Worm (Caenorhabditis elegans) whole organism, L2 larva: ENCODE measurements around the gene C39B5.14.

Experiments used
- C34F6.9 ChIP-seq: fragments of 150-350 bp; optimal IDR thresholded peaks from 2 replicates; lab custom pipeline; 2014; ENCODE audit warnings: missing biosample characterization, missing genetic modification characterization
- Y55F3AM.14 ChIP-seq: fragments of 200-800 bp; sonication (Bioruptor generic); optimal IDR thresholded peaks from 2 replicates; lab custom pipeline; 2018; ENCODE audit warnings: mild to moderate bottlenecking, missing genetic modification characterization, missing compliant biosample characterization
- ZK546.5 ChIP-seq: sonication (generic microtip); optimal IDR thresholded peaks from 2 replicates; lab custom pipeline; 2017; ENCODE audit warnings: missing biosample characterization, missing genetic modification characterization
- alr-1 ChIP-seq: fragments of 150-350 bp; optimal IDR thresholded peaks from 2 replicates; lab custom pipeline; 2014; ENCODE audit warnings: missing biosample characterization, missing genetic modification characterization
- aly-2 ChIP-seq: fragments of 150-350 bp; optimal IDR thresholded peaks from 2 replicates; lab custom pipeline; 2014; ENCODE audit warnings: missing biosample characterization, missing genetic modification characterization
- ceh-82 ChIP-seq: fragments of 150-350 bp; optimal IDR thresholded peaks from 2 replicates; lab custom pipeline; 2014; ENCODE audit warnings: missing biosample characterization, missing genetic modification characterization
- crh-2 ChIP-seq: sonication (generic microtip); optimal IDR thresholded peaks from 2 replicates; lab custom pipeline; 2017; ENCODE audit warnings: missing biosample characterization, missing genetic modification characterization
- dmd-4 ChIP-seq: sonication (generic microtip); optimal IDR thresholded peaks from 2 replicates; lab custom pipeline; 2017; ENCODE audit warnings: missing biosample characterization, missing genetic modification characterization
- egl-27 ChIP-seq: sonication (generic microtip); optimal IDR thresholded peaks from 3 replicates; lab custom pipeline; 2017; ENCODE audit warnings: missing biosample characterization, missing genetic modification reagents, missing genetic modification characterization
- elt-1 ChIP-seq: fragments of 150-350 bp; optimal IDR thresholded peaks from 2 replicates; lab custom pipeline; 2014; ENCODE audit warnings: missing biosample characterization, missing genetic modification characterization
- elt-3 ChIP-seq: sonication (generic microtip); optimal IDR thresholded peaks from 2 replicates; lab custom pipeline; 2017; ENCODE audit warnings: missing biosample characterization, missing genetic modification characterization
- gmeb-1 ChIP-seq: fragments of 150-350 bp; optimal IDR thresholded peaks from 2 replicates; lab custom pipeline; 2014; ENCODE audit warnings: missing biosample characterization, missing genetic modification characterization
- lin-11 ChIP-seq: fragments of 150-350 bp; sonication (generic microtip); optimal IDR thresholded peaks from 2 replicates; lab custom pipeline; 2014; ENCODE audit warnings: missing biosample characterization, missing genetic modification characterization, inconsistent platforms, mixed read lengths
- lin-39 ChIP-seq: fragments of 150-350 bp; optimal IDR thresholded peaks from 2 replicates; lab custom pipeline; 2014; ENCODE audit warnings: missing biosample characterization, missing genetic modification reagents, missing genetic modification characterization
- lsy-2 ChIP-seq, 2 experiments: fragments of 150-350 bp in 1 of 2; sonication (generic microtip) in 1 of 2; optimal IDR thresholded peaks; 2 replicates each; lab custom pipeline; 2014 to 2017; ENCODE audit warnings: missing biosample characterization in 2 of 2, missing genetic modification characterization in 2 of 2
- mab-5 ChIP-seq: fragments of 150-350 bp; optimal IDR thresholded peaks from 2 replicates; lab custom pipeline; 2014; ENCODE audit warnings: missing biosample characterization, missing genetic modification characterization
- mdl-1 ChIP-seq, 2 experiments: fragments of 150-350 bp in 1 of 2; sonication (generic microtip) in 1 of 2; optimal IDR thresholded peaks; 2 replicates each; lab custom pipeline; 2017; ENCODE audit warnings: missing biosample characterization in 2 of 2, missing genetic modification characterization in 2 of 2
- nhr-11 ChIP-seq: fragments of 150-350 bp; optimal IDR thresholded peaks from 2 replicates; lab custom pipeline; 2014; ENCODE audit warnings: missing biosample characterization, missing genetic modification characterization
- nhr-12 ChIP-seq: fragments of 150-350 bp; optimal IDR thresholded peaks from 2 replicates; lab custom pipeline; 2014; ENCODE audit warnings: missing biosample characterization, missing genetic modification characterization
- nhr-129 ChIP-seq: fragments of 150-350 bp; optimal IDR thresholded peaks from 2 replicates; lab custom pipeline; 2014; ENCODE audit warnings: missing biosample characterization, missing genetic modification characterization
- nhr-21 ChIP-seq: fragments of 150-350 bp; optimal IDR thresholded peaks from 2 replicates; lab custom pipeline; 2014; ENCODE audit warnings: missing biosample characterization, missing genetic modification characterization
- nhr-23 ChIP-seq: fragments of 150-350 bp; optimal IDR thresholded peaks from 2 replicates; lab custom pipeline; 2014; ENCODE audit warnings: missing biosample characterization, missing genetic modification reagents, missing genetic modification characterization
- nhr-25 ChIP-seq: fragments of 150-350 bp; sonication (generic microtip); optimal IDR thresholded peaks from 3 replicates; lab custom pipeline; 2014; ENCODE audit warnings: missing biosample characterization, missing genetic modification characterization
- nhr-6 ChIP-seq: fragments of 150-350 bp; optimal IDR thresholded peaks from 2 replicates; lab custom pipeline; 2014; ENCODE audit warnings: missing biosample characterization, missing genetic modification characterization
- nhr-77 ChIP-seq: fragments of 150-350 bp; optimal IDR thresholded peaks from 2 replicates; lab custom pipeline; 2014; ENCODE audit warnings: missing biosample characterization, missing genetic modification characterization
- peb-1 ChIP-seq: fragments of 150-350 bp; optimal IDR thresholded peaks from 2 replicates; lab custom pipeline; 2014; ENCODE audit warnings: missing biosample characterization, missing genetic modification characterization
- sma-3 ChIP-seq: sonication (generic microtip); optimal IDR thresholded peaks from 2 replicates; lab custom pipeline; 2016; ENCODE audit warnings: missing genetic modification reagents, missing genetic modification characterization, missing compliant biosample characterization
- unc-39 ChIP-seq: fragments of 150-350 bp; optimal IDR thresholded peaks from 2 replicates; lab custom pipeline; 2014; ENCODE audit warnings: missing biosample characterization, missing genetic modification characterization
- unc-55 ChIP-seq: fragments of 150-350 bp; sonication (generic microtip); optimal IDR thresholded peaks from 3 replicates; lab custom pipeline; 2014; ENCODE audit warnings: missing biosample characterization, missing genetic modification reagents, missing genetic modification characterization
- unc-62 ChIP-seq: fragments of 150-350 bp; optimal IDR thresholded peaks from 2 replicates; lab custom pipeline; 2014; ENCODE audit warnings: missing biosample characterization, missing genetic modification reagents, missing genetic modification characterization
- zag-1 ChIP-seq: fragments of 150-350 bp; optimal IDR thresholded peaks from 2 replicates; lab custom pipeline; 2014; ENCODE audit warnings: missing biosample characterization, missing genetic modification characterization
- ztf-1 ChIP-seq: fragments of 200-800 bp; sonication (Bioruptor generic); conservative IDR thresholded peaks from 2 replicates; pipeline ENCODE4 v1.3.6; 2022; ENCODE audit warnings: missing genetic modification characterization, missing compliant biosample characterization
- ztf-11 ChIP-seq: sonication (generic microtip); optimal IDR thresholded peaks from 2 replicates; lab custom pipeline; 2017; ENCODE audit warnings: missing biosample characterization, missing genetic modification characterization

Gene C39B5.14

ce11 chrIII:2251348-2251747, 40.1 kb downstream of the C39B5.14 start, which contains the start of gene fbxa-7:
fbxa-7 (minus strand) TSS chrIII:2251448.
- TF ChIP-seq nhr-129 (no peak), nhr-12 (tag; lab: Kevin White, UChicago) (no peak), nhr-23 (tag; lab: Kevin White, UChicago) (no peak), ZK546.5 (tag; lab: Kevin White, UChicago) (no peak), dmd-4 (tag; lab: Kevin White, UChicago) (no peak), nhr-77 (no peak), lin-39 (tag; lab: Kevin White, UChicago) (no peak), elt-1 (no peak), elt-3 (no peak), nhr-6 (no peak)

- TF ChIP-seq aly-2 (tag; lab: Kevin White, UChicago) (no peak), elt-1 (no peak), nhr-25 (tag; lab: Kevin White, UChicago) (no peak), dmd-4 (tag; lab: Kevin White, UChicago) (no peak), gmeb-1 (tag; lab: Kevin White, UChicago) (no peak), nhr-129 (no peak), unc-62 (no peak), ztf-1 (GFP tag; lab: Robert Waterston, UW) (no peak)
These were observed 41.8 kb downstream of the C39B5.14 start, which contains the start of gene fbxa-73 for ce11 chrIII:2253027-2253499. fbxa-73 (plus strand) TSS chrIII:2253449.

DNA sequence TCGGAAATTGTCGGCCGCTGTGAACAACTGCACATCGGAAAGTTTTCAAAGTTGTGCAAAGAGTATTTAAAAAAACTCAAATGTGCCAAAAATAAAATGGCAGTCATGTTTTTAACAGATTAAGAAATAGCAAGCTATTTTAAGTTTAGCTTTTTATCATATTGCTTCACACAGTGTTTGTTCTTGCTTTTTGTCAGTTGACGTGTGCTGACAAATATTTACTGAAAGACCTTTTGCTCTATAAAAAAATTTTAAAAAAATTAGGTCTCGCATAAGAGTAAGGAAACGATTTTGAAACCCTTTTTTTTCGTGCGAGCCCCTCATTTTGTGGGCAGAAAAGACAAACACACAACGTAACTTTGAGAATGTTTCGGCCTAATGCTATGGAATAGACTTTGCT, 44.3 kb downstream of the C39B5.14 start, which contains the start of gene fbxa-71:
Gene fbxa-71 (plus strand): TSS at position 301 of the 400 bp plus-strand sequence.
- no peak for TF ChIP-seq nhr-129
- TF ChIP-seq crh-2 (tag; lab: Kevin White, UChicago) = no peak
- no peak for TF ChIP-seq elt-1
- TF ChIP-seq zag-1 (tag; lab: Kevin White, UChicago) = no peak
- no peak for TF ChIP-seq unc-39 (tag; lab: Kevin White, UChicago)
- no peak for TF ChIP-seq egl-27 (tag; lab: Kevin White, UChicago)
- TF ChIP-seq dmd-4 (tag; lab: Kevin White, UChicago) = no peak
- TF ChIP-seq ceh-82 (tag; lab: Kevin White, UChicago) = no peak
- no peak for TF ChIP-seq nhr-11 (tag; lab: Kevin White, UChicago)

ce11 chrIII:2258863-2259262, 47.6 kb downstream of the C39B5.14 start, which contains the start of gene fbxa-43:
fbxa-43 (minus strand) TSS chrIII:2258963.
- TF ChIP-seq nhr-12 (tag; lab: Kevin White, UChicago) (no peak), egl-27 (tag; lab: Kevin White, UChicago) (no peak), ztf-11 (tag; lab: Kevin White, UChicago) (no peak), elt-3 (no peak), unc-55 (GFP tag; lab: Kevin White, UChicago) (no peak), aly-2 (tag; lab: Kevin White, UChicago) (no peak), sma-3 (GFP tag; lab: Kevin White, UChicago) (no peak), alr-1 (no peak), peb-1 (tag; lab: Kevin White, UChicago) (no peak), C34F6.9 (tag; lab: Kevin White, UChicago) (no peak), zag-1 (tag; lab: Kevin White, UChicago) (no peak)

ce11 chrIII:2259329-2259728, 48.1 kb downstream of the C39B5.14 start:
- no peak for TF ChIP-seq mab-5 (tag; lab: Kevin White, UChicago)
- no peak for TF ChIP-seq lin-11 (tag; lab: Kevin White, UChicago)
- TF ChIP-seq nhr-6 = no peak
- TF ChIP-seq mdl-1 (tag; optimal IDR thresholded peaks at IDR 0.05; lab: Kevin White, UChicago) = no peak
- TF ChIP-seq zag-1 (tag; lab: Kevin White, UChicago) = no peak
- TF ChIP-seq lsy-2 (tag; optimal IDR thresholded peaks at IDR 0.05; lab: Kevin White, UChicago) = no peak
- no peak for TF ChIP-seq elt-3
- no peak for TF ChIP-seq nhr-77
- no peak for TF ChIP-seq nhr-21 (tag; lab: Kevin White, UChicago)
- no peak for TF ChIP-seq lin-39 (tag; lab: Kevin White, UChicago)
- no peak for TF ChIP-seq aly-2 (tag; lab: Kevin White, UChicago)
- TF ChIP-seq peb-1 (tag; lab: Kevin White, UChicago) = no peak
- TF ChIP-seq C34F6.9 (tag; lab: Kevin White, UChicago) = no peak
- no peak for TF ChIP-seq Y55F3AM.14 (GFP tag; lab: Kevin White, UChicago)
